Worm (Caenorhabditis elegans) whole organism, L4/young adult: Measurements from ENCODE around the gene nspb-8.

ENCODE experiments used
- W03F9.2 ChIP-seq: fragments of 150-350 bp; optimal IDR thresholded peaks from 2 replicates; lab custom pipeline; 2014; ENCODE audit warnings: missing biosample characterization, missing genetic modification characterization
- dao-5 ChIP-seq: sonication (generic microtip); optimal IDR thresholded peaks from 2 replicates; lab custom pipeline; 2016; ENCODE audit warnings: missing genotype, missing genetic modification characterization, moderate library complexity, missing compliant biosample characterization
- him-1 ChIP-seq: sonication (generic microtip); optimal IDR thresholded peaks from 2 replicates; lab custom pipeline; 2016; ENCODE audit warnings: missing genotype, missing genetic modification reagents, missing genetic modification characterization, missing compliant biosample characterization

Gene nspb-8

ce11 chrII:14548691-14549090, 31.8 kb downstream of the nspb-8 start, which contains the start of gene gcy-29:
gcy-29 (minus strand) TSS chrII:14548791.
- no peak for TF ChIP-seq dao-5 (tag; lab: Kevin White, UChicago)
- no peak for TF ChIP-seq him-1 (tag; lab: Kevin White, UChicago)
- TF ChIP-seq W03F9.2 (tag; lab: Kevin White, UChicago), result no peak

DNA sequence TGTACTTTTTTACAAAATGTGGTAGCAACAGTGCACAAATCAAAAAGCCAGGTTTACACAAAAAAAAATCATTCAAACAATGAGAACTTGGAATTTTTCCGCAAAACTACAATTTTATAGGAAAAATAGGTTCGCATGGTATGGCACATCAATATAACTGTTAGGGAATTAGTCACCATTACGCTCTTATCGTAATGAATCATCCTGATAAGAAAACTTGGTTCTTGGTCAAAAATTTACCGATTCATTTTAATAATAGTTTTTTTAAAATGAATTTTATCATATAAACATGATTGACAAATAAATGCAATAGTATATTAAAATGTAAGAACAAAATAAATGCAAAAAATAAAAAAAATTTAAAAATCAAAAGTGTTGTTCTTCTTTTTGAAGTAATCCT, 39.9 kb downstream of the nspb-8 start:
- TF ChIP-seq him-1 (tag; lab: Kevin White, UChicago), result no peak
- TF ChIP-seq dao-5 (tag; lab: Kevin White, UChicago), result no peak

DNA sequence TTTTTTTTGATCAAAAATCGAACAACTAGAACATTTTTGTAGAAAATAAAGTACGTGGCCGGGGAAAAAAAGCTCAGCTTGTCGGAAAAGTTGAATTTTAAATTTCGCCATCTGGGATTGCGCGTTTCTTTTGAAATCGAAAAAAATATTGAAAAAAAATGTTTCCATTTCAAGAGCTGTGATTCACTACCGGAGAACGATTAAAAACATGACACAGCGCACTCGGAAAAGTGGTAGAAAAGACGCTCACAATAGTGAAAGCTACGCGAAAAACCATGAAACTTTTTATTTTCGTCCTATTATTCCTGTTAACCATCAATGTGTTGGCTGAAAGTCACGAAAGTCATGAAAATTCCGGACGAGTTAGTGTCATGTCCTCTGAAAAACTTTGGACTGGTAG, 42.7 kb downstream of the nspb-8 start, which contains the start of the genes clec-147 and C04H5.7:
Gene clec-147, minus strand, starts transcription at position 101 of the 400 bp plus-strand sequence.
Gene C04H5.7, plus strand, starts transcription at position 219 of the 400 bp plus-strand sequence.
- TF ChIP-seq dao-5 (tag; lab: Kevin White, UChicago) (no peak), him-1 (tag; lab: Kevin White, UChicago) (no peak), W03F9.2 (tag; lab: Kevin White, UChicago) (no peak)

DNA sequence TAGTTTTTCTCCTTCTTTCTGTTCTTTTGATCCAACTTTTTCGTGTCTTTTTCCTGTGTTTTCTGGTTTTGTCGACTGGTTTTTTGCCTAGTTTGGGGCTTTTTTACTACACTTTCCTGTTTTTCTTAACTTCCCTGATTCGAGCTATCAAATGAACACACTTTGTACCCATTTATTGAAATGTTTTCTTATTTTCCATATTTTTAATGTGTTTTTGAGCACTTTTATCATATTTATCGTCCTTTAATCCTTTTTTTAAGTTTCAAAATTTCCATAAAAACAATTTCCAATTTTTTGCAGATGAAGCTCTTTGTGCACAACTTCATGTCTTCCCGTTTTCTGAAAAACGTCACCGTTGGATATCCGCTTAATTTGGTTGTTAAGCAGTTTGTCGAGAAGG, 46.4 kb downstream of the nspb-8 start, which contains the start of gene C04H5.1:
Gene C04H5.1, plus strand, starts transcription at position 301 of the 400 bp plus-strand sequence.
- TF ChIP-seq W03F9.2 (tag; lab: Kevin White, UChicago), result no peak
- no peak for TF ChIP-seq dao-5 (tag; lab: Kevin White, UChicago)
- TF ChIP-seq him-1 (tag; lab: Kevin White, UChicago), result no peak
